Fruit fly (Drosophila melanogaster) whole organism, prepupa: ENCODE measurements around the gene Pex23.

Experiments used
- Blimp-1 ChIP-seq: fragments of 200-800 bp; sonication (Bioruptor generic); optimal IDR thresholded peaks from 3 replicates; lab custom pipeline; 2017; ENCODE audit warnings: missing biosample characterization, missing genetic modification characterization, mild to moderate bottlenecking, moderate library complexity, missing genetic modification reagents
- CG10631 ChIP-seq: fragments of 200-800 bp; sonication (Bioruptor generic); optimal IDR thresholded peaks from 2 replicates; lab custom pipeline; 2016; ENCODE audit warnings: missing biosample characterization, missing genetic modification characterization
- CG11762 ChIP-seq: fragments of 200-800 bp; sonication (Bioruptor generic); optimal IDR thresholded peaks from 3 replicates; lab custom pipeline; 2016; ENCODE audit warnings: missing biosample characterization, missing genetic modification characterization; ENCODE audit not compliant: insufficient read depth
- CG1621 ChIP-seq: fragments of 200-800 bp; sonication (Bioruptor generic); optimal IDR thresholded peaks from 3 replicates; lab custom pipeline; 2018; ENCODE audit warnings: missing biosample characterization, mild to moderate bottlenecking, missing genetic modification characterization
- CG16779 ChIP-seq: fragments of 200-800 bp; sonication (Bioruptor generic); optimal IDR thresholded peaks from 3 replicates; lab custom pipeline; 2017; ENCODE audit warnings: missing biosample characterization, mild to moderate bottlenecking, missing genetic modification characterization
- CG3032 ChIP-seq: fragments of 200-800 bp; optimal IDR thresholded peaks from 2 replicates; lab custom pipeline; 2019; ENCODE audit warnings: missing biosample characterization, mild to moderate bottlenecking, missing genetic modification characterization, moderate library complexity
- CG31627 ChIP-seq: fragments of 200-800 bp; sonication (Bioruptor generic); optimal IDR thresholded peaks from 3 replicates; lab custom pipeline; 2016; ENCODE audit warnings: missing biosample characterization, missing genetic modification characterization
- CG32006 ChIP-seq: fragments of 200-800 bp; sonication (Bioruptor generic); optimal IDR thresholded peaks from 3 replicates; lab custom pipeline; 2017; ENCODE audit warnings: missing biosample characterization, mild to moderate bottlenecking, missing genetic modification characterization
- CG34406 ChIP-seq: fragments of 200-800 bp; sonication (Bioruptor generic); optimal IDR thresholded peaks from 3 replicates; lab custom pipeline; 2016; ENCODE audit warnings: missing biosample characterization, missing genetic modification characterization
- CG3919 ChIP-seq: fragments of 200-800 bp; sonication (Bioruptor generic); optimal IDR thresholded peaks from 3 replicates; lab custom pipeline; 2016; ENCODE audit warnings: missing biosample characterization, missing genetic modification characterization
- CG4318 ChIP-seq: fragments of 200-800 bp; sonication (Bioruptor generic); optimal IDR thresholded peaks from 3 replicates; lab custom pipeline; 2017; ENCODE audit warnings: missing biosample characterization, mild to moderate bottlenecking, missing genetic modification characterization
- CG6163 ChIP-seq: fragments of 200-800 bp; sonication (Bioruptor generic); IDR thresholded peaks from 3 replicates; pipeline ENCODE4 v1.3.6; 2022; ENCODE audit warnings: missing biosample characterization, missing genetic modification characterization
- CG6276 ChIP-seq: fragments of 200-800 bp; sonication (Bioruptor generic); optimal IDR thresholded peaks from 2 replicates; lab custom pipeline; 2017; ENCODE audit warnings: missing biosample characterization, mild to moderate bottlenecking, missing genetic modification characterization
- CG6792 ChIP-seq: fragments of 200-800 bp; sonication (Bioruptor generic); optimal IDR thresholded peaks from 3 replicates; lab custom pipeline; 2016; ENCODE audit warnings: missing biosample characterization, missing genetic modification characterization
- CG6808 ChIP-seq: fragments of 200-800 bp; sonication (Bioruptor generic); optimal IDR thresholded peaks from 3 replicates; lab custom pipeline; 2017; ENCODE audit warnings: missing biosample characterization, missing genetic modification characterization, mild to moderate bottlenecking, moderate library complexity, missing genetic modification reagents
- CG6854 ChIP-seq: fragments of 200-800 bp; sonication (Bioruptor generic); optimal IDR thresholded peaks from 2 replicates; lab custom pipeline; 2017; ENCODE audit warnings: missing biosample characterization, mild to moderate bottlenecking, missing genetic modification characterization
- CG7368 ChIP-seq: fragments of 200-800 bp; sonication (Bioruptor generic); optimal IDR thresholded peaks from 3 replicates; lab custom pipeline; 2016; ENCODE audit warnings: missing biosample characterization, missing genetic modification characterization
- CG8119 ChIP-seq: fragments of 200-800 bp; sonication (Bioruptor generic); IDR thresholded peaks from 3 replicates; pipeline ENCODE4 v1.3.6; 2022; ENCODE audit warnings: missing biosample characterization, missing genetic modification characterization
- CG8319 ChIP-seq: fragments of 200-800 bp; sonication (Bioruptor generic); optimal IDR thresholded peaks from 3 replicates; lab custom pipeline; 2016; ENCODE audit warnings: missing biosample characterization, missing genetic modification characterization
- CG8632 ChIP-seq: fragments of 200-800 bp; sonication (Bioruptor generic); optimal IDR thresholded peaks from 3 replicates; lab custom pipeline; 2016; ENCODE audit warnings: missing biosample characterization, missing genetic modification characterization
- Eip75B ChIP-seq: fragments of 200-800 bp; sonication (Bioruptor generic); optimal IDR thresholded peaks from 3 replicates; lab custom pipeline; 2016; ENCODE audit warnings: missing biosample characterization, missing genetic modification characterization
- Eip78C ChIP-seq: fragments of 200-800 bp; sonication (Bioruptor generic); peaks from one replicate; lab custom pipeline; 2016; ENCODE audit warnings: missing biosample characterization, missing genetic modification characterization
- Eip93F ChIP-seq: fragments of 200-800 bp; sonication (Bioruptor generic); optimal IDR thresholded peaks from 2 replicates; lab custom pipeline; 2016; ENCODE audit warnings: missing biosample characterization, mild to moderate bottlenecking, missing genetic modification characterization
- Ets21C ChIP-seq: fragments of 200-800 bp; sonication (Bioruptor generic); optimal IDR thresholded peaks from 3 replicates; lab custom pipeline; 2016; ENCODE audit warnings: missing biosample characterization, missing genetic modification characterization
- Ets96B ChIP-seq: fragments of 200-800 bp; optimal IDR thresholded peaks from 2 replicates; lab custom pipeline; 2019; ENCODE audit warnings: missing biosample characterization, mild to moderate bottlenecking, missing genetic modification characterization, moderate library complexity
- Gug ChIP-seq: fragments of 200-800 bp; sonication (Bioruptor generic); IDR thresholded peaks from 2 replicates; pipeline ENCODE4 v1.3.6; 2022; ENCODE audit warnings: missing biosample characterization, missing genetic modification characterization
- Hr38 ChIP-seq: sonication (Bioruptor generic); optimal IDR thresholded peaks from 2 replicates; lab custom pipeline; 2016; ENCODE audit warnings: missing biosample characterization, missing genetic modification characterization
- Hr39 ChIP-seq: fragments of 200-800 bp; sonication (Bioruptor generic); optimal IDR thresholded peaks from 2 replicates; lab custom pipeline; 2016; ENCODE audit warnings: missing biosample characterization, missing genetic modification characterization
- Hr4 ChIP-seq: fragments of 200-800 bp; sonication (Bioruptor generic); optimal IDR thresholded peaks from 3 replicates; lab custom pipeline; 2016; ENCODE audit warnings: missing biosample characterization, missing genetic modification characterization
- Lpt ChIP-seq: fragments of 200-800 bp; sonication (Bioruptor generic); optimal IDR thresholded peaks from 3 replicates; lab custom pipeline; 2016; ENCODE audit warnings: missing biosample characterization, missing genetic modification characterization
- Met ChIP-seq: fragments of 200-800 bp; sonication (Bioruptor generic); optimal IDR thresholded peaks from 3 replicates; lab custom pipeline; 2016; ENCODE audit warnings: missing biosample characterization, missing genetic modification characterization
- OdsH ChIP-seq: fragments of 200-800 bp; sonication (Bioruptor generic); optimal IDR thresholded peaks from 3 replicates; lab custom pipeline; 2016; ENCODE audit warnings: missing biosample characterization, missing genetic modification characterization
- Smox ChIP-seq: fragments of 200-800 bp; sonication (Bioruptor generic); optimal IDR thresholded peaks from 3 replicates; lab custom pipeline; 2016; ENCODE audit warnings: missing biosample characterization, missing genetic modification characterization
- Sox102F ChIP-seq: fragments of 200-800 bp; sonication (Bioruptor generic); optimal IDR thresholded peaks from 2 replicates; lab custom pipeline; 2016; ENCODE audit warnings: missing biosample characterization, mild to moderate bottlenecking, missing genetic modification characterization
- Sox14 ChIP-seq: fragments of 200-800 bp; sonication (Bioruptor generic); optimal IDR thresholded peaks from 3 replicates; lab custom pipeline; 2016; ENCODE audit warnings: missing biosample characterization, missing genetic modification characterization
- Sox15 ChIP-seq: fragments of 200-800 bp; sonication (Bioruptor generic); optimal IDR thresholded peaks from 3 replicates; lab custom pipeline; 2016; ENCODE audit warnings: missing biosample characterization, missing genetic modification characterization
- achi ChIP-seq: fragments of 200-800 bp; sonication (Bioruptor generic); optimal IDR thresholded peaks from 3 replicates; lab custom pipeline; 2016; ENCODE audit warnings: missing biosample characterization, missing genetic modification characterization
- acj6 ChIP-seq: fragments of 200-800 bp; sonication (Bioruptor generic); optimal IDR thresholded peaks from 3 replicates; lab custom pipeline; 2016; ENCODE audit warnings: missing biosample characterization, missing genetic modification characterization
- cyc ChIP-seq: fragments of 200-800 bp; sonication (Bioruptor generic); optimal IDR thresholded peaks from 3 replicates; lab custom pipeline; 2016; ENCODE audit warnings: missing biosample characterization, missing genetic modification characterization
- dac ChIP-seq: fragments of 200-800 bp; sonication (Bioruptor generic); optimal IDR thresholded peaks from 2 replicates; lab custom pipeline; 2017; ENCODE audit warnings: missing biosample characterization, mild to moderate bottlenecking, missing genetic modification characterization
- dsx ChIP-seq: fragments of 200-800 bp; optimal IDR thresholded peaks from 3 replicates; lab custom pipeline; 2019; ENCODE audit warnings: missing biosample characterization, mild to moderate bottlenecking, missing genetic modification characterization, moderate library complexity; ENCODE audit not compliant: poor library complexity, severe bottlenecking
- eg ChIP-seq: fragments of 200-800 bp; sonication (Bioruptor generic); IDR thresholded peaks from 3 replicates; pipeline ENCODE4 v1.3.6; 2022; ENCODE audit warnings: missing biosample characterization, missing genetic modification characterization
- esn ChIP-seq: fragments of 200-800 bp; sonication (Bioruptor generic); optimal IDR thresholded peaks from 2 replicates; lab custom pipeline; 2016; ENCODE audit warnings: missing biosample characterization, mild to moderate bottlenecking, missing genetic modification characterization, moderate library complexity
- fd59A ChIP-seq: fragments of 200-800 bp; sonication (Bioruptor generic); optimal IDR thresholded peaks from 2 replicates; lab custom pipeline; 2017; ENCODE audit warnings: missing biosample characterization, mild to moderate bottlenecking, missing genetic modification characterization, missing genetic modification reagents
- fd85E ChIP-seq: fragments of 200-800 bp; sonication (Bioruptor generic); optimal IDR thresholded peaks from 3 replicates; lab custom pipeline; 2016; ENCODE audit warnings: missing biosample characterization, missing genetic modification characterization
- fkh ChIP-seq: fragments of 200-800 bp; sonication (Bioruptor generic); optimal IDR thresholded peaks from 3 replicates; lab custom pipeline; 2017; ENCODE audit warnings: missing biosample characterization, mild to moderate bottlenecking, missing genetic modification characterization, moderate library complexity
- lz ChIP-seq: fragments of 200-800 bp; sonication (Bioruptor generic); optimal IDR thresholded peaks from 3 replicates; lab custom pipeline; 2016; ENCODE audit warnings: missing biosample characterization, missing genetic modification characterization
- net ChIP-seq: fragments of 200-800 bp; sonication (Bioruptor generic); optimal IDR thresholded peaks from 3 replicates; lab custom pipeline; 2016; ENCODE audit warnings: missing biosample characterization, missing genetic modification characterization
- pdm3 ChIP-seq: fragments of 200-800 bp; sonication (Bioruptor generic); optimal IDR thresholded peaks from 3 replicates; lab custom pipeline; 2016; ENCODE audit warnings: missing biosample characterization, missing genetic modification characterization
- salr ChIP-seq, 2 experiments: fragments of 200-800 bp; sonication (Bioruptor generic); optimal IDR thresholded peaks; 3 replicates each; lab custom pipeline; 2016 to 2018; ENCODE audit warnings: missing biosample characterization in 2 of 2, missing genetic modification characterization in 2 of 2, mild to moderate bottlenecking in 1 of 2
- spab ChIP-seq: fragments of 200-800 bp; sonication (Bioruptor generic); optimal IDR thresholded peaks from 2 replicates; lab custom pipeline; 2017; ENCODE audit warnings: missing biosample characterization, mild to moderate bottlenecking, missing genetic modification characterization, missing genetic modification reagents
- svp ChIP-seq: fragments of 200-800 bp; sonication (Bioruptor generic); peaks from one replicate; lab custom pipeline; 2016; ENCODE audit warnings: missing biosample characterization, missing genetic modification characterization

Pex23 gene

dm6 chr3L:20302081-20302630, at the start of gene Pex23:
Gene Pex23 (minus strand): TSS chr3L:20302141.
- TF ChIP-seq achi (GFP tag; lab: Kevin White, UChicago) (peak; percentile 70), CG6808 (no peak), fkh (GFP tag; lab: Kevin White, UChicago) (no peak), svp (GFP tag; lab: Kevin White, UChicago) (no peak), Hr4 (no peak), CG6276 (GFP tag; lab: Kevin White, UChicago) (no peak), dac (GFP tag; lab: Kevin White, UChicago) (no peak), CG31627 (GFP tag; lab: Kevin White, UChicago) (peak; percentile 80), eg (GFP tag; lab: Robert Waterston, UW) (peak; percentile 80), CG32006 (GFP tag; lab: Kevin White, UChicago) (no peak), Eip75B (GFP tag; lab: Kevin White, UChicago) (no peak), CG16779 (no peak), pdm3 (GFP tag; lab: Kevin White, UChicago) (peak; percentile 82), Smox (GFP tag; lab: Kevin White, UChicago) (peak; percentile 75), CG3919 (GFP tag; lab: Kevin White, UChicago) (peak; percentile 72), CG6792 (GFP tag; lab: Kevin White, UChicago) (peak; percentile 46), lz (GFP tag; lab: Kevin White, UChicago) (peak; percentile 79), CG34406 (GFP tag; lab: Kevin White, UChicago) (no peak), dsx (no peak), CG4318 (no peak), cyc (GFP tag; lab: Kevin White, UChicago) (peak; percentile 82), OdsH (GFP tag; lab: Kevin White, UChicago) (no peak), Met (GFP tag; lab: Kevin White, UChicago) (no peak), Hr38 (GFP tag; lab: Kevin White, UChicago) (no peak), CG1621 (tag; lab: Kevin White, UChicago) (no peak), fd59A (no peak), CG7368 (peak; percentile 36), CG8319 (peak; percentile 15), fd85E (GFP tag; lab: Kevin White, UChicago) (no peak), CG6854 (GFP tag; lab: Kevin White, UChicago) (no peak), Hr39 (GFP tag; lab: Kevin White, UChicago) (peak; percentile 81), net (GFP tag; lab: Kevin White, UChicago) (no peak), esn (peak; percentile 84), spab (no peak), CG10631 (GFP tag; lab: Kevin White, UChicago) (peak; percentile 83), CG6163 (peak; percentile 76), Sox14 (no peak), CG11762 (GFP tag; lab: Kevin White, UChicago) (peak; percentile 42), CG8632 (GFP tag; lab: Kevin White, UChicago) (peak; percentile 59), acj6 (GFP tag; lab: Kevin White, UChicago) (no peak), Ets21C (GFP tag; lab: Kevin White, UChicago) (peak; percentile 74), Sox102F (peak; percentile 62), Eip93F (GFP tag; lab: Kevin White, UChicago) (peak; percentile 9), Ets96B (tag; lab: Kevin White, UChicago) (peak; percentile 50), Lpt (GFP tag; lab: Kevin White, UChicago) (peak; percentile 37), Sox15 (GFP tag; lab: Kevin White, UChicago) (peak; percentile 76), Gug (GFP tag; lab: Robert Waterston, UW) (peak; percentile 70; the same call in 1 of the 2 replicates), Blimp-1 (GFP tag; lab: Kevin White, UChicago) (no peak), CG8119 (GFP tag; lab: Robert Waterston, UW) (peak; percentile 54; the same call in 2 of the 3 replicates), salr (GFP tag; optimal IDR thresholded peaks at IDR 0.05; lab: Kevin White, UChicago) (no peak), Eip78C (GFP tag; lab: Kevin White, UChicago) (no peak), CG3032 (tag; lab: Kevin White, UChicago) (peak; percentile 70)
